Fruit fly (Drosophila melanogaster) whole organism, embryonic: ENCODE measurements around the gene CG14881.

ENCODE experiments used
- ATbp ChIP-seq: fragments of 200-800 bp; sonication (Bioruptor generic); optimal IDR thresholded peaks from 2 replicates; lab custom pipeline; 2017; ENCODE audit warnings: missing biosample characterization, mild to moderate bottlenecking, missing genetic modification characterization, missing genetic modification reagents
- B-H1 ChIP-seq: fragments of 200-800 bp; sonication (Bioruptor generic); IDR thresholded peaks from 3 replicates; pipeline ENCODE4 v1.3.6; 2022; ENCODE audit warnings: missing biosample characterization, missing genetic modification characterization
- Bgb ChIP-seq: fragments of 200-800 bp; sonication (Bioruptor generic); IDR thresholded peaks from 2 replicates; pipeline ENCODE4 v1.3.6; 2022; ENCODE audit warnings: missing biosample characterization, missing genetic modification characterization; ENCODE audit not compliant: partially characterized antibody
- Blimp-1 ChIP-seq: fragments of 200-800 bp; sonication (Bioruptor generic); optimal IDR thresholded peaks from 3 replicates; lab custom pipeline; 2018; ENCODE audit warnings: missing biosample characterization, missing genetic modification characterization, mild to moderate bottlenecking, moderate library complexity, missing genetic modification reagents
- CG10267 ChIP-seq: fragments of 200-800 bp; sonication (Bioruptor generic); optimal IDR thresholded peaks from 2 replicates; lab custom pipeline; 2018; ENCODE audit warnings: missing biosample characterization, mild to moderate bottlenecking, missing genetic modification characterization, moderate library complexity
- CG12299 ChIP-seq: fragments of 200-800 bp; sonication (Bioruptor generic); optimal IDR thresholded peaks from 2 replicates; lab custom pipeline; 2018; ENCODE audit warnings: missing biosample characterization, mild to moderate bottlenecking, missing genetic modification characterization
- CG17568 ChIP-seq: fragments of 200-800 bp; sonication (Bioruptor generic); optimal IDR thresholded peaks from 2 replicates; lab custom pipeline; 2018; ENCODE audit warnings: missing biosample characterization, mild to moderate bottlenecking, missing genetic modification characterization, moderate library complexity
- CG2116 ChIP-seq: fragments of 200-800 bp; sonication (Bioruptor generic); optimal IDR thresholded peaks from 3 replicates; lab custom pipeline; 2018; ENCODE audit warnings: missing biosample characterization, mild to moderate bottlenecking, missing genetic modification characterization
- CG30431 ChIP-seq: fragments of 200-800 bp; sonication (Bioruptor generic); optimal IDR thresholded peaks from 2 replicates; lab custom pipeline; 2017; ENCODE audit warnings: missing biosample characterization, missing genetic modification characterization
- CG32772 ChIP-seq: fragments of 200-800 bp; sonication (Bioruptor generic); IDR thresholded peaks from 2 replicates; pipeline ENCODE4 v1.3.6; 2022; ENCODE audit warnings: missing biosample characterization, missing genetic modification characterization
- CG34224 ChIP-seq: fragments of 200-800 bp; sonication (Bioruptor generic); IDR thresholded peaks from 3 replicates; pipeline ENCODE4 v1.3.6; 2022; ENCODE audit warnings: missing biosample characterization, missing genetic modification characterization; ENCODE audit not compliant: partially characterized antibody
- CG3995 ChIP-seq: fragments of 200-800 bp; sonication (Bioruptor generic); optimal IDR thresholded peaks from 3 replicates; lab custom pipeline; 2016; ENCODE audit warnings: missing biosample characterization, missing genetic modification characterization
- CG43689 ChIP-seq: fragments of 200-800 bp; sonication (Bioruptor generic); IDR thresholded peaks from 2 replicates; pipeline ENCODE4 v1.3.6; 2022; ENCODE audit warnings: missing biosample characterization, missing genetic modification characterization
- CG4404 ChIP-seq: fragments of 200-800 bp; sonication (Bioruptor generic); IDR thresholded peaks from 2 replicates; pipeline ENCODE4 v1.3.6; 2022; ENCODE audit warnings: missing biosample characterization, missing genetic modification characterization
- CG4617 ChIP-seq: fragments of 200-800 bp; sonication (Bioruptor generic); optimal IDR thresholded peaks from 3 replicates; lab custom pipeline; 2016; ENCODE audit warnings: missing biosample characterization, missing genetic modification characterization, borderline replicate concordance
- CG6683 ChIP-seq: fragments of 200-800 bp; sonication (Bioruptor generic); optimal IDR thresholded peaks from 2 replicates; lab custom pipeline; 2017; ENCODE audit warnings: missing biosample characterization, mild to moderate bottlenecking, missing genetic modification characterization, missing genetic modification reagents
- CG9797 ChIP-seq: fragments of 200-800 bp; sonication (Bioruptor generic); optimal IDR thresholded peaks from 3 replicates; lab custom pipeline; 2018; ENCODE audit warnings: missing biosample characterization, mild to moderate bottlenecking, missing genetic modification characterization
- Dll ChIP-seq: fragments of 200-800 bp; sonication (Bioruptor generic); IDR thresholded peaks from 4 replicates; pipeline ENCODE4 v1.3.6; 2022; ENCODE audit warnings: missing biosample characterization, missing genetic modification characterization; ENCODE audit not compliant: partially characterized antibody
- Doc3 ChIP-seq: fragments of 200-800 bp; sonication (Bioruptor generic); IDR thresholded peaks from 3 replicates; pipeline ENCODE4 v1.3.6; 2022; ENCODE audit warnings: missing biosample characterization, missing genetic modification characterization; ENCODE audit not compliant: partially characterized antibody
- Dp ChIP-seq: fragments of 200-800 bp; sonication (Bioruptor generic); optimal IDR thresholded peaks from 2 replicates; lab custom pipeline; 2018; ENCODE audit warnings: missing biosample characterization, mild to moderate bottlenecking, missing genetic modification characterization, moderate library complexity
- Dref ChIP-seq: fragments of 200-800 bp; sonication (Bioruptor generic); IDR thresholded peaks from 2 replicates; pipeline ENCODE4 v1.3.6; 2022; ENCODE audit warnings: missing biosample characterization, missing genetic modification characterization
- E2f2 ChIP-seq: fragments of 200-800 bp; sonication (Bioruptor generic); IDR thresholded peaks from 2 replicates; pipeline ENCODE4 v1.3.6; 2022; ENCODE audit warnings: missing biosample characterization, missing genetic modification characterization
- Fer1 ChIP-seq: fragments of 200-800 bp; sonication (Bioruptor generic); optimal IDR thresholded peaks from 2 replicates; lab custom pipeline; 2017; ENCODE audit warnings: missing biosample characterization, mild to moderate bottlenecking, missing genetic modification characterization
- HLH3B ChIP-seq: fragments of 200-800 bp; sonication (Bioruptor generic); IDR thresholded peaks from 2 replicates; pipeline ENCODE4 v1.3.6; 2022; ENCODE audit warnings: missing biosample characterization, missing genetic modification characterization
- HLH4C ChIP-seq: fragments of 200-800 bp; sonication (Bioruptor generic); IDR thresholded peaks from 3 replicates; pipeline ENCODE4 v1.3.6; 2022; ENCODE audit warnings: missing biosample characterization, missing genetic modification characterization; ENCODE audit not compliant: partially characterized antibody
- Hmr ChIP-seq: fragments of 200-800 bp; sonication (Bioruptor generic); optimal IDR thresholded peaks from 3 replicates; lab custom pipeline; 2017; ENCODE audit warnings: mild to moderate bottlenecking, missing biosample characterization, missing genetic modification reagents, missing genetic modification characterization
- MESR4 ChIP-seq: fragments of 200-800 bp; sonication (Bioruptor generic); optimal IDR thresholded peaks from 2 replicates; lab custom pipeline; 2018; ENCODE audit warnings: missing biosample characterization, mild to moderate bottlenecking, missing genetic modification characterization, moderate library complexity
- Opbp ChIP-seq: fragments of 200-800 bp; sonication (Bioruptor generic); IDR thresholded peaks from 3 replicates; pipeline ENCODE4 v1.3.6; 2022; ENCODE audit warnings: missing biosample characterization, missing genetic modification characterization; ENCODE audit not compliant: partially characterized antibody
- Scr ChIP-seq: fragments of 200-800 bp; sonication (Bioruptor generic); IDR thresholded peaks from 2 replicates; pipeline ENCODE4 v1.3.6; 2022; ENCODE audit warnings: missing biosample characterization, missing genetic modification characterization; ENCODE audit not compliant: partially characterized antibody
- YL-1 ChIP-seq: fragments of 200-800 bp; sonication (Bioruptor generic); optimal IDR thresholded peaks from 3 replicates; lab custom pipeline; 2017; ENCODE audit warnings: missing biosample characterization, mild to moderate bottlenecking, missing genetic modification characterization
- amos ChIP-seq: fragments of 200-800 bp; sonication (Bioruptor generic); IDR thresholded peaks from 2 replicates; pipeline ENCODE4 v1.3.6; 2022; ENCODE audit warnings: missing biosample characterization, missing genetic modification characterization; ENCODE audit not compliant: partially characterized antibody
- bbx ChIP-seq: fragments of 200-800 bp; sonication (Bioruptor generic); IDR thresholded peaks from 2 replicates; pipeline ENCODE4 v1.3.6; 2022; ENCODE audit warnings: missing biosample characterization, missing genetic modification characterization; ENCODE audit not compliant: partially characterized antibody
- bigmax ChIP-seq: fragments of 200-800 bp; sonication (Bioruptor generic); optimal IDR thresholded peaks from 2 replicates; lab custom pipeline; 2018; ENCODE audit warnings: missing biosample characterization, mild to moderate bottlenecking, missing genetic modification characterization
- br ChIP-seq: fragments of >200 bp; optimal IDR thresholded peaks from 2 replicates; lab custom pipeline; 2017
- cas ChIP-seq: fragments of 200-800 bp; sonication (Bioruptor generic); IDR thresholded peaks from 2 replicates; pipeline ENCODE4 v1.3.6; 2022; ENCODE audit warnings: missing biosample characterization, missing genetic modification characterization
- crp ChIP-seq, 2 experiments: fragments of 200-800 bp; sonication (Bioruptor generic); optimal IDR thresholded peaks; 2 replicates in 1 of 2; 3 replicates in 1 of 2; lab custom pipeline; 2017; ENCODE audit warnings: missing biosample characterization in 2 of 2, missing genetic modification characterization in 2 of 2, mild to moderate bottlenecking in 1 of 2, moderate library complexity in 1 of 2
- gsb ChIP-seq: fragments of 200-800 bp; sonication (Bioruptor generic); IDR thresholded peaks from 2 replicates; pipeline ENCODE4 v1.3.6; 2022; ENCODE audit warnings: missing biosample characterization, missing genetic modification characterization
- gsb-n ChIP-seq: fragments of 200-800 bp; sonication (Bioruptor generic); optimal IDR thresholded peaks from 3 replicates; lab custom pipeline; 2018; ENCODE audit warnings: missing biosample characterization, mild to moderate bottlenecking, missing genetic modification characterization
- hbn ChIP-seq: fragments of 200-800 bp; sonication (Bioruptor generic); IDR thresholded peaks from 2 replicates; pipeline ENCODE4 v1.3.6; 2022; ENCODE audit warnings: missing biosample characterization, missing genetic modification characterization; ENCODE audit not compliant: partially characterized antibody
- kah ChIP-seq: fragments of 200-800 bp; sonication (Bioruptor generic); optimal IDR thresholded peaks from 2 replicates; lab custom pipeline; 2018; ENCODE audit warnings: missing biosample characterization, mild to moderate bottlenecking, missing genetic modification characterization
- luna ChIP-seq: fragments of 200-800 bp; sonication (Bioruptor generic); optimal IDR thresholded peaks from 2 replicates; lab custom pipeline; 2016; ENCODE audit warnings: missing biosample characterization, missing genetic modification characterization
- mld ChIP-seq: fragments of 200-800 bp; sonication (Bioruptor generic); IDR thresholded peaks from 3 replicates; pipeline ENCODE4 v1.3.6; 2022; ENCODE audit warnings: missing biosample characterization, missing genetic modification characterization; ENCODE audit not compliant: partially characterized antibody
- pzg ChIP-seq: fragments of 200-800 bp; sonication (Bioruptor generic); optimal IDR thresholded peaks from 3 replicates; lab custom pipeline; 2018; ENCODE audit warnings: missing biosample characterization, mild to moderate bottlenecking, missing genetic modification characterization, moderate library complexity
- rib ChIP-seq: fragments of 200-800 bp; sonication (Bioruptor generic); IDR thresholded peaks from 2 replicates; pipeline ENCODE4 v1.3.6; 2022; ENCODE audit warnings: missing biosample characterization, missing genetic modification characterization
- sna ChIP-seq: fragments of 200-800 bp; sonication (Bioruptor generic); IDR thresholded peaks from 2 replicates; pipeline ENCODE4 v1.3.6; 2022; ENCODE audit warnings: missing biosample characterization, missing genetic modification characterization; ENCODE audit not compliant: partially characterized antibody
- twi ChIP-seq: fragments of 200-800 bp; optimal IDR thresholded peaks from 2 replicates; lab custom pipeline; 2019; ENCODE audit warnings: missing biosample characterization, mild to moderate bottlenecking, missing genetic modification characterization, moderate library complexity
- unc-4 ChIP-seq: fragments of 200-800 bp; sonication (Bioruptor generic); IDR thresholded peaks from 2 replicates; pipeline ENCODE4 v1.3.6; 2022; ENCODE audit warnings: missing biosample characterization, missing genetic modification characterization; ENCODE audit not compliant: partially characterized antibody
- zen ChIP-seq: fragments of 200-800 bp; sonication (Bioruptor generic); optimal IDR thresholded peaks from 3 replicates; lab custom pipeline; 2018; ENCODE audit warnings: missing biosample characterization, mild to moderate bottlenecking, missing genetic modification characterization, moderate library complexity

CG14881 gene

DNA sequence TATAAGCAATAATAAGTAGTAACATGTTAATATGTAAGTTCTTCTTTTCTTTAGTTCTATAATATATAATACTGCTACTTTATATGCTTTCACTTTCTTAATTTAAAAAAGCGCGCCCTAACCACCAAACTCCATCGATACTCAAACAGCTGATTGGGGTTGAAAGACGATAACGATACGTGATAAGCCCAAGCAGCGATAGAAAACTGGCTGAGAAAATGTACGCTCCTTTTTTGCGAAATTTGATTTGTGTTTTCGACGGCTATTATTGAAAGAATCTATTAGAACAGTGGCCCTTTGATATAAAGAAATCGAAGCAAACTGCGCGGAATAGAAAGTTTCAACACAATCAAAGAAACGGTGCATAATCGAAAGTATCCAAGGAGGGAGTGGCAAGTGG lies 21.2 kb downstream of the CG14881 start, which contains the start of gene CG14883:
Gene CG14883 (plus strand): TSS at position 178 of the 400 bp plus-strand sequence.
- TF ChIP-seq E2f2 (GFP tag; lab: Robert Waterston, UW) (peak; percentile 91), CG2116 (GFP tag; lab: Kevin White, UChicago) (peak; percentile 70), HLH3B (GFP tag; lab: Robert Waterston, UW) (no peak), MESR4 (peak; percentile 81), ATbp (no peak), crp (GFP tag; optimal IDR thresholded peaks at IDR 0.05; lab: Kevin White, UChicago) (peak in 1 of 2 experiments; percentile 89), Dref (GFP tag; lab: Robert Waterston, UW) (peak; percentile 69), sna (GFP tag; lab: Robert Waterston, UW) (peak; percentile 55; the same call in 1 of the 2 replicates), amos (GFP tag; lab: Robert Waterston, UW) (peak; percentile 44; the same call in 1 of the 2 replicates), hbn (GFP tag; lab: Robert Waterston, UW) (peak; percentile 34; the same call in 1 of the 2 replicates), mld (GFP tag; lab: Robert Waterston, UW) (no peak), B-H1 (GFP tag; lab: Robert Waterston, UW) (no peak), CG34224 (peak; percentile 72), CG17568 (peak; percentile 18), CG6683 (GFP tag; lab: Kevin White, UChicago) (no peak), gsb (no peak), CG30431 (GFP tag; lab: Kevin White, UChicago) (no peak), CG4617 (GFP tag; lab: Kevin White, UChicago) (peak; percentile 27), cas (GFP tag; lab: Robert Waterston, UW) (no peak), CG43689 (GFP tag; lab: Robert Waterston, UW) (no peak), Hmr (no peak), br (lab: Kevin White, UChicago) (no peak), CG10267 (peak; percentile 14), HLH4C (GFP tag; lab: Robert Waterston, UW) (peak; percentile 58), Scr (GFP tag; lab: Robert Waterston, UW) (peak; percentile 53), pzg (GFP tag; lab: Kevin White, UChicago) (peak; percentile 43), luna (GFP tag; lab: Kevin White, UChicago) (no peak), Dll (peak; percentile 58; the same call in 2 of the 4 replicates), bigmax (peak; percentile 79), unc-4 (peak; percentile 52; the same call in 1 of the 2 replicates), Doc3 (0 out of 3 replicates have a peak, but pooled peaks have one; percentile 39), Dp (peak; percentile 88), CG9797 (GFP tag; lab: Kevin White, UChicago) (peak; percentile 27), YL-1 (GFP tag; lab: Kevin White, UChicago) (peak; percentile 26), rib (GFP tag; lab: Robert Waterston, UW) (no peak), Bgb (GFP tag; lab: Robert Waterston, UW) (peak; percentile 40; the same call in 1 of the 2 replicates), CG32772 (no peak), CG3995 (GFP tag; lab: Kevin White, UChicago) (peak; percentile 75), Fer1 (GFP tag; lab: Kevin White, UChicago) (no peak), kah (GFP tag; lab: Kevin White, UChicago) (peak; percentile 10), CG4404 (no peak), zen (tag; lab: Kevin White, UChicago) (no peak), Opbp (GFP tag; lab: Robert Waterston, UW) (peak; percentile 54; the same call in 1 of the 3 replicates), Blimp-1 (GFP tag; lab: Kevin White, UChicago) (peak; percentile 98), bbx (peak; percentile 65; the same call in 1 of the 2 replicates), gsb-n (no peak), CG12299 (tag; lab: Kevin White, UChicago) (no peak), twi (tag; lab: Kevin White, UChicago) (no peak)
